Fruit fly (Drosophila melanogaster): ENCODE results near the gene Sfp38D.

Gene Sfp38D

DNA sequence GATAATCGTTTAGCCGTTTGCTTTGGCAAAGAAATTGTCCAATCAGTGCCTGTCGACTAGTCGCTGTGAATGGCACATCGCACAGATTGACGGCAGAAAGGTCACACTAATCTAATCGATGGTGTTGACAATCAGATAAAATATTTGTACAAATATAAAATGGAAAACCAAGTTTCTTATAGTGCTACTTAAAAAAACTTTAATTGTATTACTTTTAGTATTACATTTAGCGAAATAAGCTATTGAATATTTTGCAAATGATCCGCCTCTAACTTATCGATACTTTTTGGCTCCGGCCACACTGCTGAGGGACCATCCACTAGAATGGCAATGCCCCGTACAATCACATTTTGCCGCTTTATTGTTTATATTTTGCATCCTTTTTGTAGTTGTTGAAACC lies 15.4 kb downstream of the Sfp38D start, which contains the start of the genes brun and CG2614 (continued):
- TF ChIP-seq net (GFP tag; optimal IDR thresholded peaks at IDR 0.05) = no peak
- no peak for TF ChIP-seq achi (GFP tag; optimal IDR thresholded peaks at IDR 0.05)
- TF ChIP-seq CG32006 (GFP tag; optimal IDR thresholded peaks at IDR 0.05) = no peak
- no peak for TF ChIP-seq Blimp-1 (GFP tag; optimal IDR thresholded peaks at IDR 0.05)
- no peak for TF ChIP-seq CG4318 (GFP tag; optimal IDR thresholded peaks at IDR 0.05)
- no peak for TF ChIP-seq spab (GFP tag; optimal IDR thresholded peaks at IDR 0.05)
- no peak for TF ChIP-seq svp (GFP tag)
- TF ChIP-seq Smox (GFP tag; optimal IDR thresholded peaks at IDR 0.05) = no peak
- peak; percentile 76 for TF ChIP-seq lz (GFP tag; optimal IDR thresholded peaks at IDR 0.05)
- TF ChIP-seq CG3032 (tag; optimal IDR thresholded peaks at IDR 0.05) = peak; percentile 52
- TF ChIP-seq Lpt (GFP tag; optimal IDR thresholded peaks at IDR 0.05) = peak; percentile 19
- TF ChIP-seq dsx (GFP tag; optimal IDR thresholded peaks at IDR 0.05; ENCODE audit: poor library complexity, severe bottlenecking) = no peak
- TF ChIP-seq Sox15 (GFP tag; optimal IDR thresholded peaks at IDR 0.05) = peak; percentile 49
- no peak for TF ChIP-seq CG10669 (GFP tag; optimal IDR thresholded peaks at IDR 0.05)
- TF ChIP-seq Gug (GFP tag; IDR thresholded peaks at IDR 0.05) = peak; percentile 32; the same call in 1 of the 2 replicates
- no peak for TF ChIP-seq vri (GFP tag; optimal IDR thresholded peaks at IDR 0.05)
- no peak for TF ChIP-seq topi (GFP tag; optimal IDR thresholded peaks at IDR 0.05)
- TF ChIP-seq CG9139 (GFP tag; optimal IDR thresholded peaks at IDR 0.05) = no peak
- TF ChIP-seq cyc (GFP tag; optimal IDR thresholded peaks at IDR 0.05) = peak; percentile 65
- peak; percentile 31; the same call in 1 of the 2 replicates for TF ChIP-seq CG11294 (GFP tag; IDR thresholded peaks at IDR 0.05)
- no peak for TF ChIP-seq salr (GFP tag; optimal IDR thresholded peaks at IDR 0.05)
- TF ChIP-seq CG7368 (GFP tag; optimal IDR thresholded peaks at IDR 0.05) = no peak
- no peak for TF ChIP-seq OdsH (GFP tag; optimal IDR thresholded peaks at IDR 0.05)
- no peak for TF ChIP-seq fkh (GFP tag; optimal IDR thresholded peaks at IDR 0.05)
- no peak for TF ChIP-seq Eip93F (GFP tag; optimal IDR thresholded peaks at IDR 0.05)
- TF ChIP-seq fd59A (GFP tag; optimal IDR thresholded peaks at IDR 0.05) = no peak
- TF ChIP-seq CG10631 (GFP tag; optimal IDR thresholded peaks at IDR 0.05) = no peak

DNA sequence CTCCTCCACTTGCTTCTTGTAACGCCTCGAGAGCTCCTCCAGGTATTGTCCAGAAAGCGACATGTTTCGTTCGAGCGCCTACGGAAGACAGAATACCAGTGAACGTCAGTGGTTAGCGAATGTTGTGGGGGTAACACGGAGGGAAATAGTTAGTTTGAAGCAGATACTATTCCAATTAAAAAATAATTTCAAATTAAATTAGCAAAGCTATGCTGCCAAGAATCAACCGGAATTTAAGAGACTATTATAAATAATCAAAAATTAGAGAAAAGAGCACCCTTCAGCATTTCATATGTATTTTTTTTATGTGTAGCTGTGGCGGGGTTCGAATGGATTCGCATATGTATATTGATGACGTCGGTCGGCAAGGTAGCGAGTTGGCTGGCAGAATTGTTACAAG lies 20.4 kb downstream of the Sfp38D start:
- TF ChIP-seq acj6 (GFP tag; optimal IDR thresholded peaks at IDR 0.05) = no peak
- TF ChIP-seq CG6163 (GFP tag; IDR thresholded peaks at IDR 0.05) = 0 out of 3 replicates have a peak, but pooled peaks have one; percentile 59
- peak; percentile 39; the same call in 1 of the 2 replicates for TF ChIP-seq CG15336 (GFP tag; IDR thresholded peaks at IDR 0.05)

- TF ChIP-seq eg (GFP tag; IDR thresholded peaks at IDR 0.05) = no peak
- TF ChIP-seq cyc (GFP tag; optimal IDR thresholded peaks at IDR 0.05) = no peak
- TF ChIP-seq svp (GFP tag) = peak; percentile 90
Observed at dm6 chr2L:20664428-20664827, 23.7 kb downstream of the Sfp38D start.

- TF ChIP-seq CG1621 (tag; optimal IDR thresholded peaks at IDR 0.05) (no peak), eg (GFP tag; IDR thresholded peaks at IDR 0.05) (0 out of 3 replicates have a peak, but pooled peaks have one; percentile 26), CG6276 (GFP tag; optimal IDR thresholded peaks at IDR 0.05) (peak; percentile 25), CG8119 (GFP tag; IDR thresholded peaks at IDR 0.05) (peak; percentile 26; the same call in 1 of the 3 replicates)
Observed at dm6 chr2L:20671212-20671611, 30.5 kb downstream of the Sfp38D start.

- peak; percentile 16 for TF ChIP-seq CG32006 (GFP tag; optimal IDR thresholded peaks at IDR 0.05)
- TF ChIP-seq CG16779 (tag; optimal IDR thresholded peaks at IDR 0.05) = peak; percentile 70
- no peak for TF ChIP-seq CG6163 (GFP tag; IDR thresholded peaks at IDR 0.05)
- peak; percentile 37 for TF ChIP-seq svp (GFP tag)
- no peak for TF ChIP-seq Eip75B (GFP tag; optimal IDR thresholded peaks at IDR 0.05)
- 0 out of 3 replicates have a peak, but pooled peaks have one; percentile 22 for TF ChIP-seq eg (GFP tag; IDR thresholded peaks at IDR 0.05)
- no peak for TF ChIP-seq ss (GFP tag; optimal IDR thresholded peaks at IDR 0.05)
- peak; percentile 18 for TF ChIP-seq Eip78C (GFP tag)
- TF ChIP-seq CG10669 (GFP tag; optimal IDR thresholded peaks at IDR 0.05) = no peak
Observed at dm6 chr2L:20673737-20674461, 33.2 kb downstream of the Sfp38D start.
